Worm (Caenorhabditis elegans): ENCODE measurements around the gene ZK813.6.

- TF ChIP-seq ztf-11 (tag; optimal IDR thresholded peaks at IDR 0.05) (no peak), cnd-1 (tag; optimal IDR thresholded peaks at IDR 0.05) (no peak), snpc-4 (tag; optimal IDR thresholded peaks at IDR 0.05) (no peak), sptf-1 (tag; optimal IDR thresholded peaks at IDR 0.05) (no peak), mep-1 (tag; optimal IDR thresholded peaks at IDR 0.05) (no peak), lin-13 (tag; optimal IDR thresholded peaks at IDR 0.05) (no peak)
Measured at ce11 chrX:3424516-3424915, at the start of gene ZK813.6.

Data from whole organism, mixed stage, embryonic.